Fruit fly (Drosophila melanogaster): ENCODE measurements around the gene CG34162.
A peak's percentile ranks its signal among the peaks of the same experiment; 100 is the strongest.

Gene CG34162

DNA sequence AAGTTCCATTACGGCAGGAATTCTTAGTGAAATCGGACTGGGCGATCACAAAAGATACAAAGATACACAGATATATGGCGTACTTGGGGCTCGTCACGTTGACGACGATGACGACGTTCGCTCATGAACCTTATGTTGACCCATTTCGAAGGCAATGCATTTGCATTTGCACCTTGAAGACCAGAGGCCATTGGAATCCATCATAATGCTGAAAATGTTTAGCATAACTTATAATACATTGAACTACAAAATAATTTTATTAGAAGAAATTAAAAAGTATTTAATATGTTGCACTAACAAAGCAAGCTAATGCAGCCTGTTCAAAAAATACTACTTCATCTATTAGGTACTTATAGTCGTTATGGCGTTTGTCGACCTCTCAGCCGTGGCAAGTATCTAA lies at the start of gene CG34162:
TSS of gene CG34162 (plus strand) at position 301 of the 400 bp plus-strand sequence.
- TF ChIP-seq Dll (optimal IDR thresholded peaks at IDR 0.05): no peak

DNA sequence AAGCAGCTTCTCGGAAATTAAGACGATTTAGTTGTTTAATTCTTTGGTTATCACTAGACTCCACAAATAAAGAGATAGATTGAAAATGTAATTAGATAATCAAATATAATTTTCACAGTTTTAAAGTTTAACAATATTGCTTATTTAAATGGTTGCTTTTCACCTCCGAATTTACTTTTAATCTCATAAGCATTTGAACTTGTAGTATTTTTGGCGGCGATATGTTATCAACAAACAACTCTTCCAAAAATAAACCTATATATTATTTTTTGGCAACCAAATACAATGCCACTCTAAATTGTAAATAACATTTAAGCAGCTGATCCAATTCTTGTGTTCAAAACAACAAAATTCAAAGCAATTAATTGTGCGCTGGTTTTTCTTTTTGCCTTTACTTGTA lies 47.2 kb upstream of the CG34162 start, which contains the start of the genes CG43355 and sala:
TSS of gene CG43355 (plus strand) at position 301 of the 400 bp plus-strand sequence.
TSS of gene sala (plus strand) at position 301 of the 400 bp plus-strand sequence.
- TF ChIP-seq EcR (GFP tag; optimal IDR thresholded peaks at IDR 0.05) (no peak), Dll (optimal IDR thresholded peaks at IDR 0.05) (no peak), CG8478 (optimal IDR thresholded peaks at IDR 0.05) (no peak), pan (optimal IDR thresholded peaks at IDR 0.05) (no peak), usp (GFP tag; optimal IDR thresholded peaks at IDR 0.05) (no peak), psq (optimal IDR thresholded peaks at IDR 0.05) (no peak)

DNA sequence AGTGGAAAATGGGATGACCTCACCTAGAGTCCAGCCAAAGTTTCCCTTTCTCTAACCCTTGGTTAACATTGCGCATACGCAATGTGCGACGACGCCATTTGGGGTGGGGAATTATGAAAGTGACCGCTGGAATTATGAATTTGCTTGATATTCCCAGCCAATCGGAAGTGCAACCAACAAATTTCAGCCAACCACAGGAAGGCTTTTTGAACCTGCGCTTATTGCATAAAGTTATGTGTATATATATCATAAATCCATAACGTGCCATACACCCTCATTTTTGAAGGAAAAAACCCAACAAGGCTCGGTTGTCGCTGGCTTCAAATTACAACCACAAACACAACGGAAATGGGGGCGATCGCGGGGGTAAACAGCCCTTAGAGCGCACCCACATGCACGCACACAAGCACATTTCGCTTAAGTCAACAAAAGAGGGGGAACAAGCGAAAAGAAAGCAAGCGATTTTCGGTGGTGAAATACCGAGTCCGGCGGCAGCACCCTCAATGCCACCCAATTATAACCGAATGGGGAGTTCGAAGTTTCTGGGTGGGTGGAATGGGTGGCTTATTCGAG lies 43.1 kb upstream of the CG34162 start:
- no peak for TF ChIP-seq pan (optimal IDR thresholded peaks at IDR 0.05)
- TF ChIP-seq usp (GFP tag; optimal IDR thresholded peaks at IDR 0.05): no peak
- no peak for TF ChIP-seq psq (optimal IDR thresholded peaks at IDR 0.05)
- no peak for TF ChIP-seq Dll (optimal IDR thresholded peaks at IDR 0.05)
- no peak for TF ChIP-seq EcR (GFP tag; optimal IDR thresholded peaks at IDR 0.05)
- no peak for TF ChIP-seq CG8478 (optimal IDR thresholded peaks at IDR 0.05)

DNA sequence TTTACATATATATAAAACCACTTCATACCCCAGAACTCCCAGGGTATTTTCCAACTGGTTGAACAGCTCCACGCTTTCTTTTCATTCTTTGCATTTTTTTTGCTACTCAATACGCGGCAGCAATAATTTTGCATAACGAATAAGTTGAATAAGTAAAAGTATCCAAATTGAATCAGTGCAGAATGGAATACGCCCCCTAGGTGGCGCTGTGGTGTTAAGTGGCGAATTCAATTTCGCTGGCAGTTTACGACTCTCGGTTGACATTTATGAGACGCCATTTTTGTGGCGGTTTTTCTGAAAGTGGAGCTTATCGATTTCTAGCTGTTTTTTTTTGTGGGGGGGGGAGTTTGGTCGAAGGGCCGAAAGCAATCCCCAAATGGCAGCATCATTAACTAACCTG lies 37.7 kb upstream of the CG34162 start:
- TF ChIP-seq CG8478 (optimal IDR thresholded peaks at IDR 0.05) (no peak), psq (optimal IDR thresholded peaks at IDR 0.05) (no peak), usp (GFP tag; optimal IDR thresholded peaks at IDR 0.05) (no peak), pan (optimal IDR thresholded peaks at IDR 0.05) (no peak), EcR (GFP tag; optimal IDR thresholded peaks at IDR 0.05) (no peak), Dll (optimal IDR thresholded peaks at IDR 0.05) (no peak)

DNA sequence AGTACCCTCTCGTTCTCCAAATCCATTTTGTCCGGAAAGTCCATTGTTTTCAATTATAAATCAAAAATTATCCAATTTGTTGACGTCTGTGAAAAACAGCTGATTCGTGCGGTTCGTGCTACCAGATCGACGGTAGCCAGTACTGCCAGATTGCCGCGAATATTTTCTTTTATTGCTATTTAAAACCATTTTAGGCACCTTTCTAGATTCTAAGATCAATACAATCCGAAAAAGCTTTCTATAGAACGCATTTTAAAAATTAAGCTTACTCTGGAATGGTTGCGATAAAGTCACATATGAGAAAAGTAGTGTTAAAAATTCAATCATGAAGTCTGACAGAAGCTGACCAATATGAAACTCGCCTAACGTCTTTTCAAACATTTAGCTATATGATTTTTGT lies 32.8 kb upstream of the CG34162 start, which contains the start of gene Cog8:
TSS of gene Cog8 (minus strand) at position 110 of the 400 bp plus-strand sequence.
- TF ChIP-seq pan (optimal IDR thresholded peaks at IDR 0.05) (no peak), Dll (optimal IDR thresholded peaks at IDR 0.05) (no peak), CG8478 (optimal IDR thresholded peaks at IDR 0.05) (no peak), psq (optimal IDR thresholded peaks at IDR 0.05) (no peak), usp (GFP tag; optimal IDR thresholded peaks at IDR 0.05) (no peak), EcR (GFP tag; optimal IDR thresholded peaks at IDR 0.05) (no peak)

DNA sequence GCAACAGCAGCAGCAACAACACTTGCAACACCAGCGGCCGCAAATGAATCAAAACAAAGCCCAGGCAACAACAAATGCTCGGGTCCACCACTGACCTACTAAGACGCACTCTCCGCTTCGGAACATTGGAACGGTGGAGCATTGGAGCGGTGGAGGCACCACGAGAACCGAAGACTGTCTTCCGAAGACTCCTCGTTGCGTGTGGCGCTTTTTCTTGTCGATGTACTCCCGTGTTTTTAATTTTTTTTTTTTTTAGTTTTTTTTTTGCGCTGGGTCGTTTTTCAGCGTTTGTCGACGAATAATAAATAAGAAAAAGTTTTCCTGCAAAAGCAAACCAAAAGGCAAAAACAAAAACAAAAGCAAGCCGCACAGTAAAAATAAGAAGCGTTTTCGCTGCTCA lies 31.0 kb upstream of the CG34162 start:
- TF ChIP-seq usp (GFP tag; optimal IDR thresholded peaks at IDR 0.05) (no peak), CG8478 (optimal IDR thresholded peaks at IDR 0.05) (no peak), pan (optimal IDR thresholded peaks at IDR 0.05) (no peak), Dll (optimal IDR thresholded peaks at IDR 0.05) (no peak), psq (optimal IDR thresholded peaks at IDR 0.05) (no peak), EcR (GFP tag; optimal IDR thresholded peaks at IDR 0.05) (no peak)

DNA sequence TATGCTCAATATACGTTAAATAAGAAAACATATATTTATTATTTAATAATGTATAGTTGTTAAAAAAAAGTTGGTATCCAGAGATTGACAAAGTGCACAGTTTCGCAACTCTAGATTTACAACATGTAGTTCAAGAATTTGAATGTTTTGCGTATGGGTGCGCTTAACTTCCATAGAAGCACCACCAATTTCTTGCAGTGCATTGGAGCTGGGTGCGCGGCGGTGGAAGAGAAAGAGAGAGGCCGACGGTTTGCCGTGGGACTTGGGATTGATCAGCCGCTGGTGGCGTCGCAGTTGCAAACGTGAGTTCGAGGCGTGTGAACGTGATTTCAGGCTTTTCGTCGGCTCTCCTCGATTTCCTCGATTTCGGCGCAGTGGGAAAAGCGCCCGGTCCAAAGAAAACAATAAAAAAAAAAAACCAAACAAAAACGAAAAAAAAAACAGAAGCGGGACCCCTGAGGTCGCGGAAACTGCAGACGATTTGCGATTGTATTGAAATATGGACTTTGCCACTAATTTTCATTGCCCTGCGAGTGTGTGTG lies 30.1 kb upstream of the CG34162 start, which contains the start of gene spz4:
TSS of gene spz4 (plus strand) at position 289 of the 542 bp plus-strand sequence.
- TF ChIP-seq CG8478 (optimal IDR thresholded peaks at IDR 0.05) (no peak), psq (optimal IDR thresholded peaks at IDR 0.05) (no peak), usp (GFP tag; optimal IDR thresholded peaks at IDR 0.05) (no peak), EcR (GFP tag; optimal IDR thresholded peaks at IDR 0.05) (no peak), Dll (optimal IDR thresholded peaks at IDR 0.05) (no peak), pan (optimal IDR thresholded peaks at IDR 0.05) (no peak)

DNA sequence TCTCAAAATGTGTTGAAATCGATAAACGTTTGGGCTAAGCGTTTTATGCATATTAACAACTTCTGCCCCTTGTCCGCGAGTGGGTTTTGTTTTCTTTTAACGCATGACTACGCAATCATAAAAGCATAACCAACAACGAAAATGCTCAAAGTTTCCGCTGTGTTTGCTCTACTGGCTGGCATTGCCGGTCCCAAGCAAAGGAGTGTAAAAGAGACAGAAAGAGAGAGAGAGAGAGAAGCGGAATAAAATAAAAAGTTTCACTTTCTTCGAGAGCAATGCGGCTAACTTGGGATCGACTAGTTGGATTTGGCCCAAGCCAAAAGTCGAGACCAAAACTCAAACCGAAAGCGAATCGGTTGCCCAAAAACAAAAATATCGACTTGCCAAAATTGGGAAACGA lies 28.9 kb upstream of the CG34162 start:
- TF ChIP-seq pan (optimal IDR thresholded peaks at IDR 0.05) (no peak), CG8478 (optimal IDR thresholded peaks at IDR 0.05) (no peak), psq (optimal IDR thresholded peaks at IDR 0.05) (no peak), EcR (GFP tag; optimal IDR thresholded peaks at IDR 0.05) (no peak), usp (GFP tag; optimal IDR thresholded peaks at IDR 0.05) (no peak), Dll (optimal IDR thresholded peaks at IDR 0.05) (no peak)

DNA sequence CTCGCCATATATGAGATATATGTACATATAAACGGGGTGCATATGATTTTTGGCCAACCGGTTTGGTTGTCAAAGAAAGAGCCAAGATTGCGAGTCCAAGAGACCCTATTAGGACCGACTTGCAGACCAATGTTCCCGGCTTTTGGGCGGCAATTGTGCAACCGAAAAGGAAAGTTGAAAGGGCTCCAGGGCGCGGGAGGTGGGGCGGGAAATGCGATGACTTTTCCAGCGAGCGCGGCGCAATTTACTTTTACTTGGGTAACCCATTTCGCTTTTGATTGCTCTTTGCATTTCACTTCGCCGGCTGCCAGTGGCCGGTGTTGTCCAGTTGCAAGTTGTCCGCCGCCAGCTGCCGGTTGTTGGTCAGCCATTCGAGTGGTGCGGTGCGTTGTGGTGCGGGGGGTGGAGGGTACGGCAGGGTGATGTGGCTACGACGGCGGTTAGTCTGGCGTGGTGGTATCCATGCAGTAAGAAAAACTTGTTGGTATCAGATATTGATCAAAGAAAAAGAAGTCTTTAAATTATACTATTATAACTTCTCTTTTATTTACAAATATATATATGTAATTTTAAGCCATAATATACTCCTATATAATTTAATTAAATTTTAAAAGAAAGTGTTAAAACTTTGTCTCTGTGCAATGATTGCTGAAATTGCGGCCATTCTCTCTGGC lies 26.6 kb upstream of the CG34162 start:
- TF ChIP-seq pan (optimal IDR thresholded peaks at IDR 0.05): no peak
- TF ChIP-seq Dll (optimal IDR thresholded peaks at IDR 0.05): peak; percentile 22

DNA sequence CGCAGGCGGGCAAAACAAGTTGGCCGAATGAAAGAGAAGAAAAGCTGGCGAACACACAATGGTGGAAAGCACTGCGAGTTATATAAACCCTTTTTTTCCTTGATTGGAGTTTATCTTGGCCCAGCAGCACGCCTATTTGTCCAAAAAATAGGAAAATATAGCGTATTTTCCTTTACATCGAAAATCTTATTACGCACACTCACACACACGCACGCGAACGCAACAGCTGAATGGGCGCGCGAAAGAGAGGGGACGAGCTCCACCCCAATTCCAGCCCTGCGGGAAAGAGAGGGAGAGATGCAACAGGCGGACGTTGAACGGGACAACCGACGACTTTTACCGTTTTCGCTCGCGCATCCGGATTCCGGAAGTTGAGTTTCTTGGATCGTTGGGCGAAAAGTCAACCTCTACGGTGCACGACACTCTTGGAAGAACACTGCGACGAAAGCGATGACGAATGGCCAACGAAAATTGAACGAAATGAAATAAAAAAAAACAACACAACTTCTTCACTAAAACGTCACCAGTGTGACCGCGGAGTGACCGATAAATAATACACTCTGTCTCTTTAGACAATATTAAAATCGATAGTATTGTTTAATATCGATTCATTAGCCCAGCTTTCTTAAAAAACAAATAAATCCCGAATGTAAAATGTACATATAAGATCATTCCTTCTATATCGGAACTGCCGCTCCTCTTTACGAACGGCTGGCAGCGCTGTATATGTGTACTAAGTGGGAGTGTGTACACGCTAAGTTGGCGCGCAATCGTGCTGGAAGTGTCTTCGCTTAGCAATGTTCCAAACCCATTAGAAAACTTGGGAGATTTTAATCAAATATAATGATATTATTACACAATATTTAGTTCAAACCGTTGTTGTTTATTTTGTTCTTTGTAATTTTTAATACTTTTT lies 14.8 kb upstream of the CG34162 start, which contains the start of the genes Dlg5 and CG4970:
TSS of gene Dlg5 (minus strand) at position 556 of the 916 bp plus-strand sequence.
TSS of gene CG4970 (plus strand) at position 866 of the 916 bp plus-strand sequence.
- TF ChIP-seq EcR (GFP tag; optimal IDR thresholded peaks at IDR 0.05): no peak
- peak; percentile 87 for TF ChIP-seq CG8478 (optimal IDR thresholded peaks at IDR 0.05)

DNA sequence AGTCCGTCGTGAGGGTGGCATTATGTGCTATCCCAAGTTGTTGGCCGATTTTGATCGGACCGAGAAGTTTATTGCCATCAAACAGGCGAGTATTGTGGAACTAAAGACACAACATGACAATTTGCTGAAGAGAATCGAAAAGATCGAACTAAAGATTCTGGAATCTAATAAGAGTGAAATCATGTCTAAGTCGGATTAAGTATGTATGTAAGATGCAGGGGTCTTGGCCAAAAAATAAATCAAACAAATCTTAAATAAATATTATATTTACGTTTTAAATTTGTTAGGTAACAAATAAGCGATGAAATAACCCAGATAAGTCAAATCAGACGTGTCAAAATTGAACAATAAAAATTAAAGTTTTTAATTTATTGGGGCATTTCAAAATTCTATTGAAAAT lies 12.1 kb upstream of the CG34162 start, which contains the start of gene CG14929:
TSS of gene CG14929 (plus strand) at position 301 of the 400 bp plus-strand sequence.
- TF ChIP-seq Dll (optimal IDR thresholded peaks at IDR 0.05) (no peak), pan (optimal IDR thresholded peaks at IDR 0.05) (no peak), psq (optimal IDR thresholded peaks at IDR 0.05) (no peak), usp (GFP tag; optimal IDR thresholded peaks at IDR 0.05) (no peak), EcR (GFP tag; optimal IDR thresholded peaks at IDR 0.05) (no peak), CG8478 (optimal IDR thresholded peaks at IDR 0.05) (no peak)

Measured in whole organism.